Worm (Caenorhabditis elegans) whole organism, early embryonic: ENCODE results near the gene sto-4.

Experiments used
- B0310.2 ChIP-seq: sonication (generic microtip); optimal IDR thresholded peaks from 2 replicates; lab custom pipeline; 2016; ENCODE audit warnings: mild to moderate bottlenecking, missing genetic modification characterization, missing compliant biosample characterization
- F13C5.2 ChIP-seq: sonication (generic microtip); optimal IDR thresholded peaks from 2 replicates; lab custom pipeline; 2017; ENCODE audit warnings: mild to moderate bottlenecking, missing genetic modification characterization, inconsistent platforms, missing compliant biosample characterization
- aly-1 ChIP-seq: sonication (generic microtip); optimal IDR thresholded peaks from 2 replicates; lab custom pipeline; 2016; ENCODE audit warnings: missing genetic modification characterization, missing compliant biosample characterization
- ama-1 ChIP-seq: fragments of 150-350 bp; optimal IDR thresholded peaks from 2 replicates; lab custom pipeline; 2014
- ceh-13 ChIP-seq: fragments of 200-800 bp; sonication (Bioruptor generic); optimal IDR thresholded peaks from 2 replicates; lab custom pipeline; 2018; ENCODE audit warnings: mild to moderate bottlenecking, missing genetic modification characterization, missing compliant biosample characterization
- ceh-36 ChIP-seq: sonication (generic microtip); optimal IDR thresholded peaks from 2 replicates; lab custom pipeline; 2016; ENCODE audit warnings: missing genetic modification characterization, inconsistent platforms, missing compliant biosample characterization
- ets-7 ChIP-seq: sonication (generic microtip); optimal IDR thresholded peaks from 2 replicates; lab custom pipeline; 2016; ENCODE audit warnings: missing genotype, missing genetic modification characterization, missing compliant biosample characterization
- flt-1 ChIP-seq: fragments of 200-800 bp; sonication (Bioruptor generic); IDR thresholded peaks from 2 replicates; pipeline ENCODE4 v1.3.6; 2022; ENCODE audit warnings: missing genetic modification characterization, missing compliant biosample characterization
- hmbx-1 ChIP-seq: sonication (generic microtip); optimal IDR thresholded peaks from 2 replicates; lab custom pipeline; 2016; ENCODE audit warnings: mild to moderate bottlenecking, missing genetic modification characterization, missing compliant biosample characterization
- hmg-4 ChIP-seq: fragments of 200-800 bp; sonication (Bioruptor generic); optimal IDR thresholded peaks from 2 replicates; lab custom pipeline; 2018; ENCODE audit warnings: mild to moderate bottlenecking, missing genetic modification characterization, missing compliant biosample characterization
- hnd-1 ChIP-seq: sonication (generic microtip); optimal IDR thresholded peaks from 2 replicates; lab custom pipeline; 2016; ENCODE audit warnings: missing genetic modification characterization, missing compliant biosample characterization
- pes-1 ChIP-seq: fragments of 200-800 bp; sonication (Bioruptor generic); IDR thresholded peaks from 2 replicates; pipeline ENCODE4 v1.3.6; 2022; ENCODE audit warnings: missing genetic modification reagents, missing genetic modification characterization, missing compliant biosample characterization
- scrt-1 ChIP-seq: fragments of 200-800 bp; sonication (Bioruptor generic); IDR thresholded peaks from 2 replicates; pipeline ENCODE4 v1.3.6; 2022; ENCODE audit warnings: missing genetic modification characterization, missing compliant biosample characterization
- sea-1 ChIP-seq: fragments of 200-800 bp; sonication (Bioruptor generic); conservative IDR thresholded peaks from 2 replicates; pipeline ENCODE4 v1.3.6; 2022; ENCODE audit warnings: missing genetic modification characterization, missing compliant biosample characterization
- tbx-11 ChIP-seq: fragments of 200-800 bp; sonication (Bioruptor generic); IDR thresholded peaks from 2 replicates; pipeline ENCODE4 v1.3.6; 2022; ENCODE audit warnings: missing genetic modification characterization, missing compliant biosample characterization
- tbx-37 ChIP-seq: fragments of 200-800 bp; sonication (Bioruptor generic); conservative IDR thresholded peaks from 2 replicates; pipeline ENCODE4 v1.3.6; 2022; ENCODE audit warnings: missing genetic modification reagents, missing genetic modification characterization, missing compliant biosample characterization
- tra-4 ChIP-seq: sonication (generic microtip); optimal IDR thresholded peaks from 2 replicates; lab custom pipeline; 2017; ENCODE audit warnings: missing genetic modification characterization, missing compliant biosample characterization

Gene sto-4

ce11 chrX:11643767-11644235 is at the start of gene sto-4:
Gene sto-4 (plus strand): TSS chrX:11644126.
- TF ChIP-seq F13C5.2 (tag; lab: Kevin White, UChicago), result peak; percentile 66
- TF ChIP-seq ceh-13 (GFP tag; lab: Kevin White, UChicago), result peak; percentile 36
- TF ChIP-seq B0310.2, result peak; percentile 77
- 0 out of 2 replicates have a peak, but pooled peaks have one; percentile 3 for TF ChIP-seq tbx-37 (GFP tag; lab: Robert Waterston, UW)
- TF ChIP-seq hmbx-1, result peak; percentile 79
- TF ChIP-seq hnd-1 (tag; lab: Kevin White, UChicago), result peak; percentile 30
- peak; percentile 63 for TF ChIP-seq ceh-36
- peak; percentile 82 for TF ChIP-seq hmg-4 (GFP tag; lab: Kevin White, UChicago)
- peak; percentile 26 for TF ChIP-seq tra-4

DNA sequence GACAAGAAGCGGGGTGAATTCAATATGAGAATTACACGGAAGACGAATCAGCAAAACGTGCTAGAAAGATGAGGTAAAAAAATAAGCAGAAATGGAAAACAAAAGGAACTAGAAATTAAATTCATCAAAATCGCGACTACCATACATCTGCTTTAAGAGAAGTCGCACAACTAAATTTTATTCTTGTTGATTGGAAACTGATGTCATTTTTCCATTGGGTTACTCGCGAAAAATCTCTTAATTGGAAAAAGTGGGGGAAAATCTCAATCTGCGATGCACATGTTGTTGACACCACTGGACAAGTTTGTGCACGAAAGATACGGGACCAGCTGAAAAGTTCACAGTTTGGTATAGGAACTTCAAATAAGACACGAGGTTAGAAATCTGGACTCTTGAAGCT is 47.0 kb upstream of the sto-4 start:
- TF ChIP-seq hnd-1 (tag; lab: Kevin White, UChicago) (no peak), ama-1 (no peak), tbx-37 (GFP tag; lab: Robert Waterston, UW) (no peak), sea-1 (GFP tag; lab: Robert Waterston, UW) (no peak), scrt-1 (GFP tag; lab: Robert Waterston, UW) (no peak), tbx-11 (no peak), hmbx-1 (no peak), ceh-36 (no peak)

ce11 chrX:11598839-11599238 is 45.1 kb upstream of the sto-4 start:
- no peak for TF ChIP-seq scrt-1 (GFP tag; lab: Robert Waterston, UW)
- no peak for TF ChIP-seq ama-1
- TF ChIP-seq B0310.2, result no peak
- TF ChIP-seq aly-1 (tag; lab: Kevin White, UChicago), result no peak
- TF ChIP-seq hmg-4 (GFP tag; lab: Kevin White, UChicago), result no peak
- no peak for TF ChIP-seq tbx-37 (GFP tag; lab: Robert Waterston, UW)
- TF ChIP-seq pes-1, result no peak
- no peak for TF ChIP-seq ets-7 (tag; lab: Kevin White, UChicago)
- TF ChIP-seq flt-1, result no peak
- no peak for TF ChIP-seq tra-4
- no peak for TF ChIP-seq ceh-13 (GFP tag; lab: Kevin White, UChicago)
- no peak for TF ChIP-seq F13C5.2 (tag; lab: Kevin White, UChicago)
- no peak for TF ChIP-seq hmbx-1
- no peak for TF ChIP-seq ceh-36
- no peak for TF ChIP-seq hnd-1 (tag; lab: Kevin White, UChicago)
- TF ChIP-seq tbx-11, result no peak
- TF ChIP-seq sea-1 (GFP tag; lab: Robert Waterston, UW), result no peak

ce11 chrX:11600488-11601106 is 43.3 kb upstream of the sto-4 start:
- TF ChIP-seq hmg-4 (GFP tag; lab: Kevin White, UChicago), result peak; percentile 75
- no peak for TF ChIP-seq tbx-11

DNA sequence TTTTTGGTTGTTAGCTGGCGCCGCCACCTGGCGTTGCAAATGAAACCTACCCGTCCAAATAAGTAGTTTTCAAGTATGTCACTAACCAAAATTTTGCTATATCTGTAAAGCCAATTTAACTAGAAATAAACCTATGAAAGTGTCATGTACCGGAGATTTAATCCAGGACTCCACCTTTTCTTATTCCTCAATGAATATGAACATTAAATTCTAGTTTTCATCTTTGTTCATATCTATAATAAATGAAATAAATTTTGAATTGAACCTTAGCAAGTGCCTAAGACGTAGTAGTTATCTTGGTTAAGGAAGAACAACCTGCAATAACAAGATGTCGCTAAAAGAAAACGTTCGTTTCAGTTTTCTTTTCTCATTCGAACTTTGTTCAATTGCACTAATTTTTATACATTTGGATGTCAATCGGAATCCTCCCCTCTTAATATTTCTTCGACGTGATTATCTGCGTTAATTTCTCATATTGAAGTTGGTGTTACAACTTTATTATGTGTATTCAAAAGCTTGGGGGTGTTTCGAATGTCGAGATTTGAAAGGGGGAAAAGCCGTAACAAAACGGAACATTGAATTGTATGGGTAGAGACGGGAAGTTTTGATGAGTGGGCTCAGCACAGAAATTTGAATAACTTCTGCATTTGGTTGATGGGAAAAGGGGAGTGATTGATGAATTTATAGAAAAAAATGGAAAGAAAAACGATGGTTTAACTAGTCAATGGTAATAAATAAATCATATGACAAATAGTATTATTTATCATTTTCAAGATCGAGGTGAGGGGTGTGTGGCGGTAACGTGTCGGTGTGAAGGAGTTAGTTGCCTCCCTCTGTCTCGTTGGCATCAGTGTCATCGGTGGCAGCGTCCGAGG is 40.5 kb upstream of the sto-4 start:
- peak; percentile 26 for TF ChIP-seq F13C5.2 (tag; lab: Kevin White, UChicago)
- TF ChIP-seq aly-1 (tag; lab: Kevin White, UChicago), result no peak
- TF ChIP-seq hmg-4 (GFP tag; lab: Kevin White, UChicago), result no peak

- TF ChIP-seq flt-1, result no peak
- no peak for TF ChIP-seq hnd-1 (tag; lab: Kevin White, UChicago)
- no peak for TF ChIP-seq B0310.2
- no peak for TF ChIP-seq ceh-13 (GFP tag; lab: Kevin White, UChicago)
- TF ChIP-seq tra-4, result no peak
- no peak for TF ChIP-seq sea-1 (GFP tag; lab: Robert Waterston, UW)
These were observed 38.6 kb upstream of the sto-4 start, which contains the start of gene ftt-2 for ce11 chrX:11605214-11605765. Gene ftt-2 (minus strand): TSS chrX:11605419.

DNA sequence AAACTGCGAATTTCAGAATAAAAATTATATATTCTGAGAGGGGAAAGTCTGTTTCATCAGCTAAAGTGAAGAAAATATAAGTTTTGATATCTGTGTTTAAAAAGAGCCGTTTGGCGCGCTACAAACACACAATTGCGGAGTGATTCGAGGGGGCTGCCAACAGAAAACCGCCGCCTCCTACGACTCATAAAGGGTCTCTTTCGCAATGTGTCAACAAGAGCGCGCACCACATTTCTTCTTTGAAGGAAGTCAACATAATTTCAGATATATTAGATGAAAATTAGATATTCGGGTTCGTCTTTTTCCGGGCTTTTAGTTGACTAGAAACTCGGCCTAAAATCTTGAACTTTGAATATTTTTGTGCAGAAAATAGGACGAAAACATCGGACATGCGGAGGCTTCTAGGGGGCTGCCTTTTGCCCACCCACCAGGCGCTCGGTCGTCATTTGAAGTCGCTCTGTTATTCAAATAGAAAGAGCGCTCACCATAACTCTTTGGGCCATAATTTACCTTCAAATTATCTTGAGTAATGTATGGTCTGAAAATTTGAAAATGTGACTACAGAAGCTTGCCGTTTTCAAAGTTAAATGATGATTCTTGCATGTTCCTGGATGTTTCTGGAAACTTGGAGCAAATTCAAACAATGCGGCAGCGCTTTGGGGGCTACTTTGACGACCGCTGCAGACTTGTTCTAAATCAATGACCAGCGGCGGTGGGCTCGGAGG is 38.0 kb upstream of the sto-4 start:
- peak; percentile 95 for TF ChIP-seq hmbx-1
- TF ChIP-seq F13C5.2 (tag; lab: Kevin White, UChicago), result peak; percentile 100
- peak; percentile 64 for TF ChIP-seq flt-1
- TF ChIP-seq ama-1, result no peak
- peak; percentile 98 for TF ChIP-seq B0310.2
- TF ChIP-seq ceh-36, result peak; percentile 92
- TF ChIP-seq tra-4, result peak; percentile 98
- peak; percentile 83 for TF ChIP-seq pes-1
- peak; percentile 87 for TF ChIP-seq sea-1 (GFP tag; lab: Robert Waterston, UW)
- peak; percentile 58 for TF ChIP-seq aly-1 (tag; lab: Kevin White, UChicago)
- peak; percentile 79 for TF ChIP-seq scrt-1 (GFP tag; lab: Robert Waterston, UW)
- TF ChIP-seq hmg-4 (GFP tag; lab: Kevin White, UChicago), result peak; percentile 92
- no peak for TF ChIP-seq tbx-37 (GFP tag; lab: Robert Waterston, UW)
- peak; percentile 63 for TF ChIP-seq ceh-13 (GFP tag; lab: Kevin White, UChicago)
- TF ChIP-seq tbx-11, result peak; percentile 61; the same call in 1 of the 2 replicates
- TF ChIP-seq hnd-1 (tag; lab: Kevin White, UChicago), result peak; percentile 82
- TF ChIP-seq ets-7 (tag; lab: Kevin White, UChicago), result peak; percentile 54
